Worm (Caenorhabditis elegans) whole organism, L1 larva: ENCODE measurements around the gene srg-39.

Experiments
- C04F5.9 ChIP-seq: sonication (generic microtip); optimal IDR thresholded peaks from 2 replicates; lab custom pipeline; 2016; ENCODE audit warnings: missing genetic modification characterization, missing compliant biosample characterization
- Y116A8C.19 ChIP-seq: sonication (generic microtip); optimal IDR thresholded peaks from 2 replicates; lab custom pipeline; 2016; ENCODE audit warnings: missing compliant biosample characterization, missing genetic modification characterization, borderline replicate concordance
- aha-1 ChIP-seq: fragments of 150-350 bp; optimal IDR thresholded peaks from 2 replicates; lab custom pipeline; 2014; ENCODE audit warnings: missing biosample characterization, missing genetic modification characterization
- alr-1 ChIP-seq: fragments of 200-800 bp; sonication (Bioruptor generic); optimal IDR thresholded peaks from 2 replicates; lab custom pipeline; 2018; ENCODE audit warnings: borderline replicate concordance, mild to moderate bottlenecking, missing genetic modification characterization, missing compliant biosample characterization
- aly-2 ChIP-seq: fragments of 150-350 bp; optimal IDR thresholded peaks from 2 replicates; lab custom pipeline; 2014; ENCODE audit warnings: missing biosample characterization, missing genetic modification characterization
- blmp-1 ChIP-seq: fragments of 150-350 bp; optimal IDR thresholded peaks from 2 replicates; lab custom pipeline; 2014; ENCODE audit warnings: missing biosample characterization, missing genetic modification characterization
- ceh-88 ChIP-seq: fragments of 200-800 bp; sonication (Bioruptor generic); IDR thresholded peaks from 2 replicates; pipeline ENCODE4 v1.3.6; 2022; ENCODE audit warnings: missing genetic modification characterization, missing compliant biosample characterization
- ceh-90 ChIP-seq: sonication (generic microtip); optimal IDR thresholded peaks from 2 replicates; lab custom pipeline; 2016; ENCODE audit warnings: missing genetic modification characterization, missing compliant biosample characterization
- dsc-1 ChIP-seq: sonication (generic microtip); optimal IDR thresholded peaks from 2 replicates; lab custom pipeline; 2016; ENCODE audit warnings: mild to moderate bottlenecking, missing genetic modification characterization, missing compliant biosample characterization
- efl-3 ChIP-seq: fragments of 200-800 bp; sonication (Bioruptor generic); optimal IDR thresholded peaks from 2 replicates; lab custom pipeline; 2018; ENCODE audit warnings: mild to moderate bottlenecking, missing genetic modification characterization, missing compliant biosample characterization
- egl-13 ChIP-seq: sonication (generic microtip); optimal IDR thresholded peaks from 2 replicates; lab custom pipeline; 2016; ENCODE audit warnings: missing genotype, missing genetic modification reagents, missing genetic modification characterization, missing compliant biosample characterization
- egl-27 ChIP-seq, 2 experiments: fragments of 150-350 bp in 1 of 2; sonication (generic microtip); optimal IDR thresholded peaks; 3 replicates each; lab custom pipeline; 2017 to 2018; ENCODE audit warnings: missing biosample characterization in 2 of 2, missing genetic modification characterization in 2 of 2, missing genetic modification reagents in 2 of 2
- fkh-10 ChIP-seq: sonication (generic microtip); optimal IDR thresholded peaks from 2 replicates; lab custom pipeline; 2017; ENCODE audit warnings: missing biosample characterization, missing genetic modification reagents, missing genetic modification characterization
- fkh-4 ChIP-seq: sonication (generic microtip); optimal IDR thresholded peaks from 2 replicates; lab custom pipeline; 2016; ENCODE audit warnings: missing compliant biosample characterization, missing genetic modification characterization, borderline replicate concordance
- fkh-8 ChIP-seq: sonication (generic microtip); optimal IDR thresholded peaks from 2 replicates; lab custom pipeline; 2016; ENCODE audit warnings: mild to moderate bottlenecking, missing genetic modification characterization, missing compliant biosample characterization
- fos-1 ChIP-seq: fragments of 150-350 bp; optimal IDR thresholded peaks from 2 replicates; lab custom pipeline; 2014; ENCODE audit warnings: missing biosample characterization, missing genetic modification characterization
- hpl-2 ChIP-seq: fragments of 150-350 bp; optimal IDR thresholded peaks from 2 replicates; lab custom pipeline; 2014; ENCODE audit warnings: missing biosample characterization, missing genetic modification reagents, missing genetic modification characterization
- irx-1 ChIP-seq: sonication (generic microtip); optimal IDR thresholded peaks from 2 replicates; lab custom pipeline; 2016; ENCODE audit warnings: missing genetic modification characterization, missing compliant biosample characterization
- lin-14 ChIP-seq: fragments of 200-800 bp; sonication (Bioruptor generic); optimal IDR thresholded peaks from 2 replicates; lab custom pipeline; 2018; ENCODE audit warnings: mild to moderate bottlenecking, missing genetic modification characterization, moderate library complexity, missing compliant biosample characterization
- lin-15B ChIP-seq: fragments of 150-350 bp; sonication (generic microtip); optimal IDR thresholded peaks from 3 replicates; lab custom pipeline; 2014; ENCODE audit warnings: missing biosample characterization, missing genetic modification characterization
- lin-35 ChIP-seq, 2 experiments: fragments of 150-350 bp; optimal IDR thresholded peaks; 2 replicates each; lab custom pipeline; 2014; ENCODE audit warnings: missing biosample characterization in 2 of 2, missing genetic modification characterization in 2 of 2, missing genetic modification reagents in 2 of 2
- lin-39 ChIP-seq: fragments of 150-350 bp; optimal IDR thresholded peaks from 2 replicates; lab custom pipeline; 2014; ENCODE audit warnings: missing biosample characterization, missing genetic modification reagents, missing genetic modification characterization
- mab-9 ChIP-seq: fragments of 200-800 bp; sonication (Bioruptor generic); IDR thresholded peaks from 2 replicates; pipeline ENCODE4 v1.3.6; 2022; ENCODE audit warnings: missing genetic modification reagents, missing genetic modification characterization, missing compliant biosample characterization
- mdl-1 ChIP-seq, 2 experiments: fragments of 150-350 bp; optimal IDR thresholded peaks; 2 replicates each; lab custom pipeline; 2014 to 2017; ENCODE audit warnings: missing biosample characterization in 2 of 2, missing genetic modification characterization in 2 of 2, inconsistent platforms in 1 of 2
- mef-2 ChIP-seq: fragments of 150-350 bp; optimal IDR thresholded peaks from 2 replicates; lab custom pipeline; 2014; ENCODE audit warnings: missing biosample characterization, missing genetic modification characterization
- mep-1 ChIP-seq: fragments of 150-350 bp; optimal IDR thresholded peaks from 2 replicates; lab custom pipeline; 2014; ENCODE audit warnings: missing biosample characterization, missing genetic modification characterization
- nhr-12 ChIP-seq: sonication (generic microtip); optimal IDR thresholded peaks from 2 replicates; lab custom pipeline; 2017; ENCODE audit warnings: missing biosample characterization, missing genetic modification characterization
- nhr-19 ChIP-seq: fragments of 200-800 bp; sonication (Bioruptor generic); conservative IDR thresholded peaks from 2 replicates; pipeline ENCODE4 v1.3.6; 2022; ENCODE audit warnings: missing genetic modification characterization, missing compliant biosample characterization
- nhr-237 ChIP-seq: fragments of 150-350 bp; optimal IDR thresholded peaks from 2 replicates; lab custom pipeline; 2014; ENCODE audit warnings: missing biosample characterization, missing genetic modification characterization
- nhr-47 ChIP-seq: sonication (generic microtip); optimal IDR thresholded peaks from 2 replicates; lab custom pipeline; 2016; ENCODE audit warnings: mild to moderate bottlenecking, missing genetic modification characterization, moderate library complexity, missing compliant biosample characterization
- nhr-71 ChIP-seq: sonication (generic microtip); optimal IDR thresholded peaks from 2 replicates; lab custom pipeline; 2016; ENCODE audit warnings: mild to moderate bottlenecking, missing genetic modification characterization, moderate library complexity, missing compliant biosample characterization
- nhr-77 ChIP-seq: fragments of 150-350 bp; optimal IDR thresholded peaks from 2 replicates; lab custom pipeline; 2014; ENCODE audit warnings: missing biosample characterization, missing genetic modification characterization
- nhr-84 ChIP-seq: sonication (generic microtip); optimal IDR thresholded peaks from 2 replicates; lab custom pipeline; 2017; ENCODE audit warnings: missing biosample characterization, missing genetic modification characterization
- pag-3 ChIP-seq: sonication (generic microtip); optimal IDR thresholded peaks from 2 replicates; lab custom pipeline; 2017; ENCODE audit warnings: missing genetic modification characterization, mild to moderate bottlenecking, missing compliant biosample characterization, antibody characterized with exemption, borderline replicate concordance; ENCODE audit not compliant: insufficient read depth
- rnt-1 ChIP-seq: sonication (generic microtip); optimal IDR thresholded peaks from 2 replicates; lab custom pipeline; 2016; ENCODE audit warnings: mild to moderate bottlenecking, missing genetic modification characterization, moderate library complexity, missing compliant biosample characterization
- skn-1 ChIP-seq: fragments of 150-350 bp; optimal IDR thresholded peaks from 2 replicates; lab custom pipeline; 2014; ENCODE audit warnings: missing biosample characterization, missing genetic modification characterization
- snpc-4 ChIP-seq: fragments of 150-350 bp; optimal IDR thresholded peaks from 2 replicates; lab custom pipeline; 2014; ENCODE audit warnings: missing biosample characterization, missing genetic modification characterization
- sox-4 ChIP-seq: sonication (generic microtip); optimal IDR thresholded peaks from 2 replicates; lab custom pipeline; 2016; ENCODE audit warnings: missing genetic modification characterization, missing compliant biosample characterization
- sptf-1 ChIP-seq: fragments of 150-350 bp; optimal IDR thresholded peaks from 2 replicates; lab custom pipeline; 2014; ENCODE audit warnings: missing biosample characterization, missing genetic modification characterization
- swsn-7 ChIP-seq: sonication (generic microtip); optimal IDR thresholded peaks from 2 replicates; lab custom pipeline; 2016; ENCODE audit warnings: missing genetic modification characterization, missing compliant biosample characterization
- tbx-2 ChIP-seq: sonication (generic microtip); optimal IDR thresholded peaks from 2 replicates; lab custom pipeline; 2016; ENCODE audit warnings: missing genetic modification characterization, missing compliant biosample characterization
- tlp-1 ChIP-seq: fragments of 150-350 bp; optimal IDR thresholded peaks from 2 replicates; lab custom pipeline; 2014; ENCODE audit warnings: missing biosample characterization, missing genetic modification characterization
- unc-130 ChIP-seq: fragments of 150-350 bp; optimal IDR thresholded peaks from 2 replicates; lab custom pipeline; 2017; ENCODE audit warnings: missing biosample characterization, missing genetic modification characterization, inconsistent platforms
- unc-62 ChIP-seq: fragments of 150-350 bp; optimal IDR thresholded peaks from 2 replicates; lab custom pipeline; 2014; ENCODE audit warnings: missing biosample characterization, missing genetic modification reagents, missing genetic modification characterization
- unc-98 ChIP-seq: fragments of 200-800 bp; sonication (Bioruptor generic); IDR thresholded peaks from 2 replicates; pipeline ENCODE4 v1.3.6; 2022; ENCODE audit warnings: missing genetic modification characterization, missing compliant biosample characterization
- xbp-1 ChIP-seq: sonication (generic microtip); optimal IDR thresholded peaks from 2 replicates; lab custom pipeline; 2016; ENCODE audit warnings: missing genetic modification characterization, missing compliant biosample characterization
- ztf-4 ChIP-seq: fragments of 150-350 bp; optimal IDR thresholded peaks from 2 replicates; lab custom pipeline; 2014; ENCODE audit warnings: missing biosample characterization, missing genetic modification characterization

Gene srg-39

ce11 chrV:11140326-11140725, 11.9 kb downstream of the srg-39 start (continued):
- TF ChIP-seq lin-14 (GFP tag; lab: Kevin White, UChicago) = peak; percentile 84
- peak in 1 of 2 experiments; percentile 15 for TF ChIP-seq mdl-1 (tag; optimal IDR thresholded peaks at IDR 0.05; lab: Kevin White, UChicago)
- TF ChIP-seq mef-2 (tag; lab: Kevin White, UChicago) = no peak
- TF ChIP-seq egl-27 (tag; optimal IDR thresholded peaks at IDR 0.05; lab: Kevin White, UChicago) = no peak
- TF ChIP-seq dsc-1 (tag; lab: Kevin White, UChicago) = peak; percentile 50
- no peak for TF ChIP-seq fkh-4 (tag; lab: Kevin White, UChicago)
- TF ChIP-seq tbx-2 (tag; lab: Kevin White, UChicago) = peak; percentile 32
- no peak for TF ChIP-seq Y116A8C.19 (tag; lab: Kevin White, UChicago)
- TF ChIP-seq nhr-71 (tag; lab: Kevin White, UChicago) = peak; percentile 48
- no peak for TF ChIP-seq mab-9 (GFP tag; lab: Robert Waterston, UW)
- TF ChIP-seq snpc-4 (tag; lab: Kevin White, UChicago) = no peak
- TF ChIP-seq tlp-1 (tag; lab: Kevin White, UChicago) = no peak
- no peak for TF ChIP-seq efl-3 (GFP tag; lab: Kevin White, UChicago)
- TF ChIP-seq nhr-47 (tag; lab: Kevin White, UChicago) = no peak
- TF ChIP-seq C04F5.9 (tag; lab: Kevin White, UChicago) = no peak
- TF ChIP-seq hpl-2 (GFP tag; lab: Kevin White, UChicago) = no peak
- no peak for TF ChIP-seq sox-4 (tag; lab: Kevin White, UChicago)
- TF ChIP-seq ceh-88 (GFP tag; lab: Robert Waterston, UW) = no peak
- TF ChIP-seq nhr-237 (tag; lab: Kevin White, UChicago) = no peak
- no peak for TF ChIP-seq skn-1
- TF ChIP-seq swsn-7 (tag; lab: Kevin White, UChicago) = peak; percentile 16
- TF ChIP-seq pag-3 (tag; lab: Kevin White, UChicago) = no peak
- TF ChIP-seq unc-98 (GFP tag; lab: Robert Waterston, UW) = no peak
- peak; percentile 6 for TF ChIP-seq fkh-8 (tag; lab: Kevin White, UChicago)
- TF ChIP-seq lin-15B = no peak
- no peak for TF ChIP-seq xbp-1 (tag; lab: Kevin White, UChicago)
- no peak for TF ChIP-seq nhr-19 (GFP tag; lab: Robert Waterston, UW)
- no peak for TF ChIP-seq irx-1 (tag; lab: Kevin White, UChicago)
- TF ChIP-seq ceh-90 (tag; lab: Kevin White, UChicago) = no peak
- TF ChIP-seq unc-130 (tag; lab: Kevin White, UChicago) = no peak
- no peak for TF ChIP-seq fkh-10 (GFP tag; lab: Kevin White, UChicago)
- no peak for TF ChIP-seq sptf-1 (tag; lab: Kevin White, UChicago)
- TF ChIP-seq lin-35 (GFP tag; optimal IDR thresholded peaks at IDR 0.05; lab: Kevin White, UChicago) = peak in 1 of 2 experiments; percentile 6
- no peak for TF ChIP-seq unc-62 (GFP tag; lab: Kevin White, UChicago)
- TF ChIP-seq rnt-1 (tag; lab: Kevin White, UChicago) = peak; percentile 41
- TF ChIP-seq alr-1 (tag; lab: Kevin White, UChicago) = no peak
- TF ChIP-seq blmp-1 (tag; lab: Kevin White, UChicago) = peak; percentile 22
- TF ChIP-seq ztf-4 = no peak
- TF ChIP-seq lin-39 (tag; lab: Kevin White, UChicago) = no peak
- TF ChIP-seq fos-1 (tag; lab: Kevin White, UChicago) = no peak
- no peak for TF ChIP-seq aha-1
- TF ChIP-seq nhr-77 (tag; lab: Kevin White, UChicago) = no peak
- TF ChIP-seq egl-13 (tag; lab: Kevin White, UChicago) = no peak
- no peak for TF ChIP-seq nhr-84 (tag; lab: Kevin White, UChicago)
- TF ChIP-seq nhr-12 (tag; lab: Kevin White, UChicago) = no peak
- TF ChIP-seq aly-2 (tag; lab: Kevin White, UChicago) = no peak
- TF ChIP-seq mep-1 = peak; percentile 25
